Worm (Caenorhabditis elegans): ENCODE measurements around the gene clec-38.

- no peak for TF ChIP-seq F39B2.1 (GFP tag; IDR thresholded peaks at IDR 0.05)
- no peak for TF ChIP-seq pha-4 (tag; optimal IDR thresholded peaks at IDR 0.05)
Measured at ce11 chrV:16746231-16746990, 11.0 kb upstream of the clec-38 start, which contains the start of gene gyg-2.
